Worm (Caenorhabditis elegans): Measurements from ENCODE around the gene C06B8.2.

DNA sequence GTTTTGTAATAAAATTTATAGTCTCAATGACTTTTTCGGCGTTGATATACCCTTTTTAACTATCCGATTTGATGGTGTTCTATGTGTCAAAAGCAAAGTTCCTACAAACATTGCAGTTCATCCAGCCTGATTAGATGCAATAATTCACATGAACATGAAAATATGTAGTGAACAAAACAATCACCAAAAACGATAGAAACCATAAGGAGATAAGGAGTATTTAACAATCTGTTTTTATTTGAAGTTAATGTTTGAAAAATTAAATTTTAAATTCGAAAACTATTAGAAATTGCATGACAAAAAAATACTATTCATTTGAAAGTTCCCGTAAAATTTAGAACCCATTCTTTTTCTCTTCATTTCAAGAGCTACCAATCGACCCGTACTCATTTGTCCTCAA lies 51.6 kb downstream of the C06B8.2 start, which contains the start of gene fbxa-209:
- TF ChIP-seq elt-3 (tag; optimal IDR thresholded peaks at IDR 0.05) (no peak), lin-13 (GFP tag; optimal IDR thresholded peaks at IDR 0.05) (no peak), rnt-1 (tag; optimal IDR thresholded peaks at IDR 0.05) (no peak), skn-1 (tag; optimal IDR thresholded peaks at IDR 0.05) (no peak), nhr-11 (tag; optimal IDR thresholded peaks at IDR 0.05) (no peak), nhr-76 (tag; optimal IDR thresholded peaks at IDR 0.05) (no peak), mep-1 (tag; optimal IDR thresholded peaks at IDR 0.05) (no peak), unc-62 (GFP tag; optimal IDR thresholded peaks at IDR 0.05) (no peak), snpc-4 (tag; optimal IDR thresholded peaks at IDR 0.05) (no peak)
